Worm (Caenorhabditis elegans) whole organism, early embryonic: ENCODE measurements around the gene srx-110.

Experiments used
- F13C5.2 ChIP-seq: sonication (generic microtip); optimal IDR thresholded peaks from 2 replicates; lab custom pipeline; 2017; ENCODE audit warnings: mild to moderate bottlenecking, missing genetic modification characterization, inconsistent platforms, missing compliant biosample characterization
- flt-1 ChIP-seq: fragments of 200-800 bp; sonication (Bioruptor generic); IDR thresholded peaks from 2 replicates; pipeline ENCODE4 v1.3.6; 2022; ENCODE audit warnings: missing genetic modification characterization, missing compliant biosample characterization
- tbx-11 ChIP-seq: fragments of 200-800 bp; sonication (Bioruptor generic); IDR thresholded peaks from 2 replicates; pipeline ENCODE4 v1.3.6; 2022; ENCODE audit warnings: missing genetic modification characterization, missing compliant biosample characterization

- no peak for TF ChIP-seq F13C5.2 (tag; lab: Kevin White, UChicago)
- TF ChIP-seq tbx-11 (GFP tag; lab: Robert Waterston, UW), result no peak
- no peak for TF ChIP-seq flt-1 (GFP tag; lab: Robert Waterston, UW)
These were observed 38.4 kb upstream of the srx-110 start, which contains the start of gene srx-98 for ce11 chrII:3670956-3671355.
